Worm (Caenorhabditis elegans) whole organism, early embryonic: ENCODE measurements around the gene T24A6.17.

ENCODE experiments used
- F13C5.2 ChIP-seq: sonication (generic microtip); optimal IDR thresholded peaks from 2 replicates; lab custom pipeline; 2017; ENCODE audit warnings: mild to moderate bottlenecking, missing genetic modification characterization, inconsistent platforms, missing compliant biosample characterization
- aly-1 ChIP-seq: sonication (generic microtip); optimal IDR thresholded peaks from 2 replicates; lab custom pipeline; 2016; ENCODE audit warnings: missing genetic modification characterization, missing compliant biosample characterization
- ama-1 ChIP-seq: fragments of 150-350 bp; optimal IDR thresholded peaks from 2 replicates; lab custom pipeline; 2014
- ceh-36 ChIP-seq: sonication (generic microtip); optimal IDR thresholded peaks from 2 replicates; lab custom pipeline; 2016; ENCODE audit warnings: missing genetic modification characterization, inconsistent platforms, missing compliant biosample characterization
- hnd-1 ChIP-seq: sonication (generic microtip); optimal IDR thresholded peaks from 2 replicates; lab custom pipeline; 2016; ENCODE audit warnings: missing genetic modification characterization, missing compliant biosample characterization
- pes-1 ChIP-seq: fragments of 200-800 bp; sonication (Bioruptor generic); IDR thresholded peaks from 2 replicates; pipeline ENCODE4 v1.3.6; 2022; ENCODE audit warnings: missing genetic modification reagents, missing genetic modification characterization, missing compliant biosample characterization
- scrt-1 ChIP-seq: fragments of 200-800 bp; sonication (Bioruptor generic); IDR thresholded peaks from 2 replicates; pipeline ENCODE4 v1.3.6; 2022; ENCODE audit warnings: missing genetic modification characterization, missing compliant biosample characterization
- tra-4 ChIP-seq: sonication (generic microtip); optimal IDR thresholded peaks from 2 replicates; lab custom pipeline; 2017; ENCODE audit warnings: missing genetic modification characterization, missing compliant biosample characterization

DNA sequence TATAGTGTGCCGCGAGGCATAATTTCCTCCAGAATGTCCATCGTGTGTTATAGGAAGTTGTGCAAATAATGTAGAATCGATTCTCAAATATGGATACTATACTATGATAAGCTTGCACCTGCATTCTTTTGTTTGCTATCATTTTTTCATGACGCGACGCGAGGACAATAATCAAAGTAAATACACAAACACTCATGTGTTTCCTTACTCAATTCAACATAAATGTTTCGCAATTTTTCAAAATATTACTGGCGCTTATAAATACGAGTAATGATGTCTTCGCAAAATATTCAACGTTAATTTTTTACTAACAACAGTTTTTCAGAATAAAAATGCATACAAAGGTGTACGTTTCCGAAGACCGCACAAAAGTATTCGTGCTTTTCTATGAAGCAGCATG lies 41.0 kb downstream of the T24A6.17 start, which contains the start of gene irg-1:
- no peak for TF ChIP-seq ama-1 (lab: Kevin White, UChicago)
- TF ChIP-seq F13C5.2 (tag; lab: Kevin White, UChicago): no peak
- no peak for TF ChIP-seq aly-1 (tag; lab: Kevin White, UChicago)
- no peak for TF ChIP-seq hnd-1 (tag; lab: Kevin White, UChicago)
- TF ChIP-seq ceh-36: no peak
- no peak for TF ChIP-seq tra-4 (tag; lab: Kevin White, UChicago)
- TF ChIP-seq pes-1: no peak
- no peak for TF ChIP-seq scrt-1 (GFP tag; lab: Robert Waterston, UW)
